Fruit fly (Drosophila melanogaster) whole organism, embryonic: ENCODE results near the gene foxo.
A peak's percentile ranks its signal among the peaks of the same experiment; 100 is the strongest.

Experiments
- Adf1 ChIP-seq: fragments of 200-800 bp; sonication (Bioruptor generic); IDR thresholded peaks from 2 replicates; pipeline ENCODE4 v1.3.6; 2022; ENCODE audit warnings: missing biosample characterization, missing genetic modification characterization
- CG10959 ChIP-seq: fragments of 200-800 bp; sonication (Bioruptor generic); IDR thresholded peaks from 2 replicates; pipeline ENCODE4 v1.3.6; 2022; ENCODE audit warnings: missing biosample characterization, missing genetic modification characterization
- CG11456 ChIP-seq: fragments of 200-800 bp; sonication (Bioruptor generic); IDR thresholded peaks from 3 replicates; pipeline ENCODE4 v1.3.6; 2022; ENCODE audit warnings: missing biosample characterization, missing genetic modification characterization
- CG12769 ChIP-seq: fragments of 200-800 bp; sonication (Bioruptor generic); optimal IDR thresholded peaks from 2 replicates; lab custom pipeline; 2019; ENCODE audit warnings: missing biosample characterization, mild to moderate bottlenecking, missing genetic modification characterization, moderate library complexity
- CG18619 ChIP-seq: fragments of 200-800 bp; sonication (Bioruptor generic); optimal IDR thresholded peaks from 3 replicates; lab custom pipeline; 2017; ENCODE audit warnings: missing biosample characterization, mild to moderate bottlenecking, missing genetic modification characterization
- CG32532 ChIP-seq: fragments of 200-800 bp; sonication (Bioruptor generic); IDR thresholded peaks from 2 replicates; pipeline ENCODE4 v1.3.6; 2022; ENCODE audit warnings: missing biosample characterization, missing genetic modification characterization
- CG7357 ChIP-seq: fragments of 200-800 bp; sonication (Bioruptor generic); IDR thresholded peaks from 3 replicates; pipeline ENCODE4 v1.3.6; 2022; ENCODE audit warnings: missing biosample characterization, missing genetic modification characterization
- CG7987 ChIP-seq: fragments of 200-800 bp; sonication (Bioruptor generic); optimal IDR thresholded peaks from 2 replicates; lab custom pipeline; 2018; ENCODE audit warnings: missing biosample characterization, mild to moderate bottlenecking, missing genetic modification characterization, moderate library complexity
- Xbp1 ChIP-seq: fragments of 200-800 bp; sonication (Bioruptor generic); optimal IDR thresholded peaks from 3 replicates; lab custom pipeline; 2016; ENCODE audit warnings: missing biosample characterization, mild to moderate bottlenecking, missing genetic modification characterization
- al ChIP-seq: fragments of 200-800 bp; sonication (Bioruptor generic); IDR thresholded peaks from 2 replicates; pipeline ENCODE4 v1.3.6; 2022; ENCODE audit warnings: missing biosample characterization, missing genetic modification characterization
- ap ChIP-seq: fragments of 200-800 bp; sonication (Bioruptor generic); IDR thresholded peaks from 2 replicates; pipeline ENCODE4 v1.3.6; 2022; ENCODE audit warnings: missing biosample characterization, missing genetic modification characterization
- fd3F ChIP-seq: fragments of 200-800 bp; sonication (Bioruptor generic); optimal IDR thresholded peaks from 2 replicates; lab custom pipeline; 2018; ENCODE audit warnings: missing biosample characterization, mild to moderate bottlenecking, missing genetic modification characterization, moderate library complexity
- klu ChIP-seq: fragments of 200-800 bp; sonication (Bioruptor generic); IDR thresholded peaks from 2 replicates; pipeline ENCODE4 v1.3.6; 2022; ENCODE audit warnings: missing biosample characterization, missing genetic modification characterization

DNA sequence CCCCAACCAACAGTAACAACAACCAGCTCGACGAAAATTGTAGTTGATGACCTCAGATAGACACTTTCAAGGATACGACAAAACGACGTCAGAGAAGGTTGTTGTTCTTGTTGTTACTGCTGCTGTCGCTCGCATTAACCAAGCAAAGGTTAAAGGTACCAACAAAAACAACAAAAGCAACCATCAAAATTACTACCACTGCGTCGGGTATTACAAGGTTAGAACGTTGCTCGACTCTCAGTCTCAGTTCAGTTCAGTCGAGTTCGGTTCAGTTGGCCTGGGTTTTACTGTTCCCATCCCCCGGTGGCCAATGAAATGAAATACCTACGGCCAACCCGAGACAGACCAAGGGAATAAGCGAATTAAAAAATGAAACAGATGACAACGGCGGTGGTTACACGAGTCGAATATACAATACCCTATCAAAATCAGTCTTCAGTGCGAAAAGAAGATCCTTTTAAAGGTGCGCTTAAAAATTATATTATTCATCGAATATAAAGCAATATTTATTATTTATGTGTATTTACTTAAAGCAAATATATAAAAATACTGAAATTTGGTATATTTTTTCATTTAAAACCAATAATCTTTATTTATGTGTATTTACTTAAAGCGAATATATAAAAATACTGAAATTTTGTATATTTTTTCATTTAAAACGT, 42.8 kb upstream of the foxo start:
- TF ChIP-seq al (GFP tag; lab: Robert Waterston, UW) (no peak), klu (GFP tag; lab: Robert Waterston, UW) (no peak), CG12769 (tag; lab: Kevin White, UChicago) (peak; percentile 57), CG11456 (GFP tag; lab: Robert Waterston, UW) (no peak), Adf1 (peak; percentile 7; the same call in 1 of the 2 replicates), fd3F (GFP tag; lab: Kevin White, UChicago) (no peak), Xbp1 (GFP tag; lab: Kevin White, UChicago) (no peak), ap (GFP tag; lab: Robert Waterston, UW) (no peak), CG32532 (GFP tag; lab: Robert Waterston, UW) (no peak), CG7987 (GFP tag; lab: Kevin White, UChicago) (no peak), CG10959 (GFP tag; lab: Robert Waterston, UW) (no peak), CG7357 (GFP tag; lab: Robert Waterston, UW) (no peak), CG18619 (GFP tag; lab: Kevin White, UChicago) (no peak)
